Worm (Caenorhabditis elegans): ENCODE results near the gene srh-167.
"Not testable (repeated sequence)": the region's sequence is repeated elsewhere in the genome, so short reads cannot be mapped to it uniquely, and the experiment has no call there.

DNA sequence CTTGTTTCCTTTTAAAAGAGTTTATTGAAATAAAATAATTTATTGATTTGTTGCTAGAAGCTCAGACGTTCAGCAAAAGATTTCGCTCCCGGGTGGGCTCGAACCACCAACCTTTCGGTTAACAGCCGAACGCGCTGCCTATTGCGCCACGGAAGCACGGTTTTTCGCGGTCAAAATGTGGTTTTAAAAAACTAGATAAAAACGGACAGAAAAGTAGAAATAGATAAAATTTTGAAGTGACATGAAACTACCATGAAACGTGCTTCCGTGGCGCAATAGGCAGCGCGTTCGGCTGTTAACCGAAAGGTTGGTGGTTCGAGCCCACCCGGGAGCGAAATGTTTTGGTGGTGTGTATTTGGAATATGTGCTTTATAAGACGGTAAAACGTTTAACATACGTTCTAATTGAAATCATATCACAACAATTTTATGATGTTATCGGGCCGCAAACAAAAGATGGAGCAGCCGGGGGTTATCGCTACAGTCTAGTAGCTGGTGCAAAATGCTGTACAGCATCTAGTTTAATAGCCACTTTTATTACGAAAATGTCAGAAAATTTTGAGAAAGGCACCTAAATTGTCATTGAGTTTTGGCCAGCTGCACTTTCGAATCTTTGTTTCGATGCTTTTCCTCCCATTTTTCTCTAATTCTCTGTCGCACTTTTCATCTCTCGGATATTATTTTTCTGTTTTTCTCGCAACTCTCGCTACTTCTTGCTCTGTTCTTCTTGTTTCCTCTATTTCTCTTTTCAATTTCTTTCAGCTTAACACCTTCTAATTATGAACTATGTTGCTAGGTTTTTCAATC, 5.0 kb downstream of the srh-167 start, which contains the start of gene slc-9B.2:
- TF ChIP-seq sup-37 (GFP tag; optimal IDR thresholded peaks at IDR 0.05); nhr-12 (tag; optimal IDR thresholded peaks at IDR 0.05); nhr-77 (tag; optimal IDR thresholded peaks at IDR 0.05): not testable (repeated sequence)
